Worm (Caenorhabditis elegans): ENCODE results near the gene sec-61.G.

- no peak for TF ChIP-seq unc-39 (tag; optimal IDR thresholded peaks at IDR 0.05)
- TF ChIP-seq saeg-2 (GFP tag; IDR thresholded peaks at IDR 0.05) = no peak
Measured at ce11 chrV:10938739-10939138, 41.8 kb upstream of the sec-61.G start, which contains the start of gene F17C11.11.
